Worm (Caenorhabditis elegans): ENCODE data around the gene sra-33.

sra-33 gene

DNA sequence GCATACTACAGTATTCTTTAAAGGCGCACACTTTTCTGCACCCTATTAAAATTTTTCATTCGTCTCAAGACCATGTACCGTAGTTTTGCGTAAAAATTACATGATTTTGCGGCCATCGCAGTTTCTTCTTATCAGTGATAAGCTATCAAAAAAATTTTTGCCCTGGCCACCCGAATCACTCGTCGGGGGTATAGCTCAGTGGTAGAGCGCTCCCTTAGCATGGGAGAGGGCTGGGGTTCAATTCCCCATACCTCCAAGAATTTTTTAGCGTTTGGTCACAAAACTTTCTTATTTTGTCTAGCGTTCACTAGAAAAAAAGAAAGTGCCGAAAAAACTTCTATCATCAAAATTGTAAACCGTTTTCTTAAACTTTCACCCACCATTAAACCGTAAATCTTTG is 28.2 kb upstream of the sra-33 start:
- TF ChIP-seq dao-5 (tag; optimal IDR thresholded peaks at IDR 0.05) = no peak
- TF ChIP-seq him-1 (tag; optimal IDR thresholded peaks at IDR 0.05) = no peak
- TF ChIP-seq W03F9.2 (tag; optimal IDR thresholded peaks at IDR 0.05) = no peak

- TF ChIP-seq him-1 (tag; optimal IDR thresholded peaks at IDR 0.05) = no peak
- no peak for TF ChIP-seq dao-5 (tag; optimal IDR thresholded peaks at IDR 0.05)
- TF ChIP-seq W03F9.2 (tag; optimal IDR thresholded peaks at IDR 0.05) = no peak
Measured at ce11 chrII:4562503-4563000, 25.5 kb upstream of the sra-33 start, which contains the start of gene dao-2. TSS of gene dao-2 (plus strand) at chrII:4562950.

DNA sequence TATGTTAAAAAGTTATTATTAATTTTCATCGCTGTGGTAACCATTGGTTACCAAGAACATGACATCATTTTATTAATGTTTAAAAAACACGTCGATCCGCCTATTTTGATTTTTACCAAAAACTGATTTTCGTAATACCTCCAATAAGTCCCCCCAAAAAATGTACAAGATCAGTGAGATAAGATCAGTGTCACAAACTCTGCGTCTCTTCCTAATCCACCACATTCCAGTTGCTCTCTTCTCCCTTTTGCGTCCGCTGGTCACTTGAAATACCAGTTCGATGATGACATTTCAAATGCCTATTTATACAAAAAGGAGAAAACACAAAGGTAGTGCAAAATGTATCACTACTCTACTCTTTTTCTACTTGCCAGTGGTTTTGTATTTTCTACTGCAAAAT is 23.0 kb upstream of the sra-33 start, which contains the start of gene M03A1.8:
Gene M03A1.8 (plus strand): TSS at position 269 of the 400 bp plus-strand sequence.
- TF ChIP-seq dao-5 (tag; optimal IDR thresholded peaks at IDR 0.05) (no peak), W03F9.2 (tag; optimal IDR thresholded peaks at IDR 0.05) (no peak), him-1 (tag; optimal IDR thresholded peaks at IDR 0.05) (no peak)

DNA sequence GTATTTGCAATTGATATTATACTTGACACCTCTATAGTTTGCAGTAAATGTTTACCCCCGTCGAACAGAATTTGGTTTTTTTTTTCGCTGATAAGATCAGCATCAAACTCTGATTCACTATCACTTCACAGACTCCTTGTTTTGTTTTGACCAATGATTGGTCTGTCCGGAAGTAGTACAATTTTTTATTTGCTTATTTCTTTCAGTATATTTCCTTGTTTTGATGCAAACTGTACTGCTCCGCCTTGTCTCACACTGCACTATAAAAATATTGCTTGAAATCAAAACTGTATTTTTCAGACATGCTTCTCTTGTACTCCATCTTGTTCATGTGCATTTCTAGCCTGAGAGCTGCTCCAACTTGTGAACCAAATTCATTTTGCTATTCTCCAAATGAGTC is 20.4 kb upstream of the sra-33 start, which contains the start of gene M03A1.3:
Gene M03A1.3 (plus strand): TSS at position 301 of the 400 bp plus-strand sequence.
- TF ChIP-seq W03F9.2 (tag; optimal IDR thresholded peaks at IDR 0.05) (no peak), him-1 (tag; optimal IDR thresholded peaks at IDR 0.05) (no peak), dao-5 (tag; optimal IDR thresholded peaks at IDR 0.05) (no peak)

DNA sequence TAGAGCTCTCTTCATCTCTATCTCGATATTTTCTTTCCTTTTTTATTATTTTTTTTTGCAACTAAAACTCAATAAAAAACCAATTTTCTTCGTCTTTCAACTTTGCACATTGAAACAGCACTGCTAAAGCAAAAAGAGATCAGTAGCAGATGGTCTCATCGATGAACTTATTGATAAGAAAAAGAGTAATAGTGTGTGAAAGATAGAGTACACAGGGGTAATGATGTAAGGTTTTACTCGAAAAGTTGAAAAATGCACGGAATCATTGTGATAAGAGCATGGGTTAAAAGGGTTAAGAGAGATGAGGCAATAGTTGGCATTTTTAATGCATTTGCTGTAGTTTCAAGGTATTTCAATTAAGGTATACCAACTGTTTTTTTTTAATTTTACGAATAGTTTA is 15.0 kb upstream of the sra-33 start:
- TF ChIP-seq W03F9.2 (tag; optimal IDR thresholded peaks at IDR 0.05) (no peak), dao-5 (tag; optimal IDR thresholded peaks at IDR 0.05) (no peak), him-1 (tag; optimal IDR thresholded peaks at IDR 0.05) (no peak)

ce11 chrII:4550783-4551182 is 13.7 kb upstream of the sra-33 start, which contains the start of gene K07E1.1:
TSS of gene K07E1.1 (plus strand) at chrII:4551083.
- no peak for TF ChIP-seq him-1 (tag; optimal IDR thresholded peaks at IDR 0.05)

ce11 chrII:4549983-4550572 is 13.0 kb upstream of the sra-33 start:
- no peak for TF ChIP-seq W03F9.2 (tag; optimal IDR thresholded peaks at IDR 0.05)

ce11 chrII:4548408-4548807 is 11.4 kb upstream of the sra-33 start:
- TF ChIP-seq dao-5 (tag; optimal IDR thresholded peaks at IDR 0.05) (no peak), W03F9.2 (tag; optimal IDR thresholded peaks at IDR 0.05) (no peak), him-1 (tag; optimal IDR thresholded peaks at IDR 0.05) (no peak)

- TF ChIP-seq dao-5 (tag; optimal IDR thresholded peaks at IDR 0.05) = no peak
Measured at ce11 chrII:4543568-4543967, 6.5 kb upstream of the sra-33 start, which contains the start of gene sra-34. TSS of gene sra-34 (minus strand) at chrII:4543668.

DNA sequence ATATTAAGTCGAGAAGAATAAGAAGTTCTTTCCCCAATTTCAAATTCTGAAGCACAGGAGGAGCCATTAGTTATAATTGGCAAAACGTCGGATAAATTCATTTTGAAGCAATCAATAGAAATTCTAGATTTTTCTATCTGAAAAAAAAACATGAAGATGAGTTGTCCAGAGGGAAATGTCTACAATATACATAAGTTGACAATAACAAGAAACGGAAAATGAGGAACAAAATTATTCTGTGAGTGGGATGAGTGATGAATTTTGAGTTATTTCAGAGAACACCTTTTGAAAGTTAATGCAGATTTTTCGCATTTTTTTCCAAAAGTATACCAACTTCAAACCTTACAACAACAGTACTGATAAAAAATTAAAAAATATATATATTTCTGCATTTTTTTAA is 3.6 kb upstream of the sra-33 start, which contains the start of gene sra-36:
Gene sra-36 (minus strand): TSS at position 101 of the 400 bp plus-strand sequence.
- TF ChIP-seq him-1 (tag; optimal IDR thresholded peaks at IDR 0.05) (no peak), W03F9.2 (tag; optimal IDR thresholded peaks at IDR 0.05) (no peak), dao-5 (tag; optimal IDR thresholded peaks at IDR 0.05) (no peak)

- no peak for TF ChIP-seq him-1 (tag; optimal IDR thresholded peaks at IDR 0.05)
Measured at ce11 chrII:4531880-4532279, 5.2 kb downstream of the sra-33 start, which contains the start of gene sra-32. TSS of gene sra-32 (minus strand) at chrII:4531980.

DNA sequence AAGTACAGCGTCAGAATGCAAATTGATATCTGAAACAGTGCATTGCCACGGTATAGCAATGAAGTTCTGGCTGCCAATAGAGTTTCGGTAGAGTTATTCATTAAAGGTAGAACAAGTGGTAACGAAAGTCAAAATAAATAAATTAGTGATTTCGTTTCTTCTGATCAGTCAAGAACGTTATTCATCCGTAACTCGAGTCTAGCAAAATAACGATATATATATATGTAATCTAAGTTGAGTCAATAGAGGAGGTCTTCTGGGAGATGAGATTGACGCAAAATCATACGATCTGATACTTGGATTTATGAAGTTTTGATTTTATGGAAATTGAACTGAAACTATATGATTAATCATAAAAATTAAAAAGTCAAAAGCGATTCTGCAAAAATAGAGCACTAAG is 9.2 kb downstream of the sra-33 start, which contains the start of gene sra-35:
Gene sra-35 (minus strand): TSS at position 101 of the 400 bp plus-strand sequence.
- TF ChIP-seq him-1 (tag; optimal IDR thresholded peaks at IDR 0.05) (no peak), W03F9.2 (tag; optimal IDR thresholded peaks at IDR 0.05) (no peak), dao-5 (tag; optimal IDR thresholded peaks at IDR 0.05) (no peak)

DNA sequence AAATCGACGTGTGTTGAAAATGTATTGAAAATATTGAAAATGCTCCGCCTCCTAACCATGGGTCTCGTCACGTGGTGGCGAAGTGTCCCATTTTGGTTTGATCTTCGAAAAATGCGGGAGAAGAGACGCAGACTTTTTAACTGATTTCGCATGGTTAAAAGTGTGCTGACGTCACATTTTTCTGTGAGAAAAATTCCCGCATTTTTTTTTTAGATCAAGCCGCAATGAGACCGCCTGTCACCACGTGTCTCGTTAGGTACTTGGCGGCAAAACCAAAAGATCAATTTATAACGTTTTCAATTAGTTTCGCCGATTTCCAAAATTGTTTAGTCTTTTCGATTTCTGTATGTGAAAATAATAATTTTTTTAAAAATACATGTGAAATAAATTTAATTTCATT is 11.9 kb downstream of the sra-33 start:
- no peak for TF ChIP-seq him-1 (tag; optimal IDR thresholded peaks at IDR 0.05)
- no peak for TF ChIP-seq dao-5 (tag; optimal IDR thresholded peaks at IDR 0.05)
- TF ChIP-seq W03F9.2 (tag; optimal IDR thresholded peaks at IDR 0.05) = no peak

DNA sequence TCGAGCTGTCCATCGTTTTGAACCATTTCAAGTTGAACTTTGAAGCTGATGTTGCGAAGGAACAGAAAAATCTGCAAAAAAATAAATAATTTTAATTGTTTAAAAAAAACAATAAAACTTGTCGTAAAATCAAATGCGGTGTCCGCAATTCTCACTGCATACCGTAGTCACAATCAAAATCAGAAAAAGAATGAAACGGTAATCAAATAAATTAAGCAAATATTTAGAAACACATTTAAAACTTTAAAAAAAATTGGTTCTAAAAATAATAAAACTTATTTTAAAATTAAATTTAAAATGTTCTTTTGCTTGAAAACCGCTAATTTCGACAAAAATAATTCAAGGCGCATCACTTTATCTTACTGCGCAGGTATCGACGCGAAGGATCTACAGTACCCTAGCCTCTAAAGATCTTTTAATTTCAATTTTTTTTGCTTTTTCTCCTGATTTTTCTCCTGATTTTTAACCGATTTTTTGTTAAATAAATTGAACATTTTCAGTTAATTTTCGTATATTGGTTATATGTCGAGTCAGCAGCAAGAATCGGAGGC is 13.8 kb downstream of the sra-33 start, which contains the start of the genes B0304.4 and B0304.2:
Gene B0304.4 (minus strand): TSS at position 101 of the 551 bp plus-strand sequence.
Gene B0304.2 (plus strand): TSS at position 501 of the 551 bp plus-strand sequence.
- no peak for TF ChIP-seq dao-5 (tag; optimal IDR thresholded peaks at IDR 0.05)
- no peak for TF ChIP-seq him-1 (tag; optimal IDR thresholded peaks at IDR 0.05)
- no peak for TF ChIP-seq W03F9.2 (tag; optimal IDR thresholded peaks at IDR 0.05)

Measured in whole organism, L4/young adult.